Worm (Caenorhabditis elegans): ENCODE data around the gene C25G6.4.

The C25G6.4 gene

DNA sequence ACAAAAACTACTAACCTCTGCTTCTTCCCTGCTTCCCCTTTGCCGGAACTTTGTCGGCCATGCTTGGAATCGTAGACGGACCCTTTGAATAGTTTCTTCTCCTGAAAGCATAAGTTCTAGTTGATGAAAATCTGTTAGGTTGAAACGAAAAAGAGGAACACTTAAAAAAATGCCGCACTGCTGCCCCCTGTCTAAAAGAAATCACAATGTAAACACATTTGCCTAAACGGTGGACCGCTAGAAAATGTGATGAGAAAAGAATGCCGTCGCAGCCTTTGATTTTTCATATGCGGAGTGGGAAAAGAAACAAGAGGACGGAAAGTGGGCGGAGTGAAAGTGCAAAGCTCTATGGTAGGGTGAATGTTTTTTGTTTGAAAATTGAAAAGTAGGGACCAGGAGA, 43.6 kb downstream of the C25G6.4 start, which contains the start of gene T13G4.7:
Gene T13G4.7 (minus strand): TSS at position 101 of the 400 bp plus-strand sequence.
- TF ChIP-seq F13H6.1 (tag; optimal IDR thresholded peaks at IDR 0.05) = no peak
- no peak for TF ChIP-seq sem-4 (tag; optimal IDR thresholded peaks at IDR 0.05)
- TF ChIP-seq nhr-237 (tag; optimal IDR thresholded peaks at IDR 0.05) = no peak
- TF ChIP-seq R02D3.7 (tag; optimal IDR thresholded peaks at IDR 0.05) = no peak

DNA sequence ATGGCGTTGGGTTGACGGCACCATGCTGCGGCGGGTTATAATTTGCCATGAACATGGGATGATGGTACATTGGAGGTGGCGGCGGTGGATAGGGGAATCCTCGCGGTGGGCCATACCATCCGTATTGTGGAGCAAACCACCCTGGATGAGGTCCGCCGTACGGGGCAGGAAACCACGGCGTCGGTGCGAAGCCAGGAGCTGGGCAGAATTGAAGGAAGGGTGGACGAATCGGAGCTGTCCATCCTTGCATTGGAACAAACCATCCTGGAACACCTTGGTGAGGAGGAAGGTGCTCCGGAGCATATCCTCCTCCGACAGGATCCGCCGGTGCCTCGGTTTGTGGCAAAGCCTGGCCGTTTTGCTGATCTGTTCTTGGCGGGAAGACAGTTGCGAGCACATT, 47.0 kb downstream of the C25G6.4 start:
- TF ChIP-seq ZK546.5 (tag; optimal IDR thresholded peaks at IDR 0.05) (no peak), nhr-129 (tag; optimal IDR thresholded peaks at IDR 0.05) (no peak), gmeb-1 (tag; optimal IDR thresholded peaks at IDR 0.05) (no peak), mdl-1 (tag; optimal IDR thresholded peaks at IDR 0.05) (no peak), R02D3.7 (tag; optimal IDR thresholded peaks at IDR 0.05) (no peak), ztf-1 (GFP tag; conservative IDR thresholded peaks at IDR 0.05) (no peak), alr-1 (tag; optimal IDR thresholded peaks at IDR 0.05) (no peak), lin-11 (tag; optimal IDR thresholded peaks at IDR 0.05) (no peak), lin-39 (tag; optimal IDR thresholded peaks at IDR 0.05) (no peak), nhr-12 (tag; optimal IDR thresholded peaks at IDR 0.05) (no peak), nhr-23 (tag; optimal IDR thresholded peaks at IDR 0.05) (no peak), ceh-82 (tag; optimal IDR thresholded peaks at IDR 0.05) (no peak), lsy-2 (tag; optimal IDR thresholded peaks at IDR 0.05) (no peak), Y55F3AM.14 (GFP tag; optimal IDR thresholded peaks at IDR 0.05) (no peak), egl-27 (tag; optimal IDR thresholded peaks at IDR 0.05) (no peak), unc-39 (tag; optimal IDR thresholded peaks at IDR 0.05) (no peak)

Data from whole organism, L2 larva.